Fruit fly (Drosophila melanogaster) whole organism, embryonic: ENCODE measurements around the gene Rpn2.

Experiments used
- B-H1 ChIP-seq: fragments of 200-800 bp; sonication (Bioruptor generic); IDR thresholded peaks from 3 replicates; pipeline ENCODE4 v1.3.6; 2022; ENCODE audit warnings: missing biosample characterization, missing genetic modification characterization
- Bdp1 ChIP-seq: fragments of 200-800 bp; sonication (Bioruptor generic); optimal IDR thresholded peaks from 3 replicates; lab custom pipeline; 2016; ENCODE audit warnings: missing biosample characterization, missing genetic modification characterization
- CG12155 ChIP-seq: fragments of 200-800 bp; sonication (Bioruptor generic); optimal IDR thresholded peaks from 3 replicates; lab custom pipeline; 2016; ENCODE audit warnings: missing biosample characterization, missing genetic modification characterization
- CG12391 ChIP-seq: fragments of 200-800 bp; sonication (Bioruptor generic); optimal IDR thresholded peaks from 3 replicates; lab custom pipeline; 2018; ENCODE audit warnings: missing biosample characterization, mild to moderate bottlenecking, missing genetic modification characterization, moderate library complexity
- CG14667 ChIP-seq: fragments of 200-800 bp; sonication (Bioruptor generic); IDR thresholded peaks from 2 replicates; pipeline ENCODE4 v1.3.6; 2022; ENCODE audit warnings: missing biosample characterization, missing genetic modification characterization
- CG14860 ChIP-seq: fragments of 200-800 bp; sonication (Bioruptor generic); IDR thresholded peaks from 3 replicates; pipeline ENCODE4 v1.3.6; 2022; ENCODE audit warnings: missing biosample characterization, missing genetic modification characterization; ENCODE audit not compliant: partially characterized antibody
- CG14965 ChIP-seq: fragments of 200-800 bp; sonication (Bioruptor generic); optimal IDR thresholded peaks from 2 replicates; lab custom pipeline; 2016; ENCODE audit warnings: missing biosample characterization, missing genetic modification characterization, borderline replicate concordance
- CG18619 ChIP-seq: fragments of 200-800 bp; sonication (Bioruptor generic); optimal IDR thresholded peaks from 3 replicates; lab custom pipeline; 2017; ENCODE audit warnings: missing biosample characterization, mild to moderate bottlenecking, missing genetic modification characterization
- CG2202 ChIP-seq: fragments of 200-800 bp; sonication (Bioruptor generic); optimal IDR thresholded peaks from 2 replicates; lab custom pipeline; 2018; ENCODE audit warnings: missing biosample characterization, mild to moderate bottlenecking, missing genetic modification characterization
- CG30403 ChIP-seq: fragments of 200-800 bp; sonication (Bioruptor generic); optimal IDR thresholded peaks from 3 replicates; lab custom pipeline; 2016; ENCODE audit warnings: missing biosample characterization, missing genetic modification characterization
- CG3065 ChIP-seq: fragments of 200-800 bp; sonication (Bioruptor generic); optimal IDR thresholded peaks from 2 replicates; lab custom pipeline; 2016; ENCODE audit warnings: missing biosample characterization, missing genetic modification characterization
- CG4328 ChIP-seq: fragments of 200-800 bp; sonication (Bioruptor generic); optimal IDR thresholded peaks from 3 replicates; lab custom pipeline; 2017; ENCODE audit warnings: missing biosample characterization, missing genetic modification reagents, missing genetic modification characterization
- CG4820 ChIP-seq: fragments of 200-800 bp; sonication (Bioruptor generic); optimal IDR thresholded peaks from 3 replicates; lab custom pipeline; 2016; ENCODE audit warnings: missing biosample characterization, missing genetic modification characterization
- CG6689 ChIP-seq: fragments of 200-800 bp; sonication (Bioruptor generic); IDR thresholded peaks from 2 replicates; pipeline ENCODE4 v1.3.6; 2022; ENCODE audit warnings: missing biosample characterization, missing genetic modification characterization
- CG6765 ChIP-seq: fragments of 200-800 bp; sonication (Bioruptor generic); optimal IDR thresholded peaks from 3 replicates; lab custom pipeline; 2017; ENCODE audit warnings: missing biosample characterization, mild to moderate bottlenecking, missing genetic modification characterization
- CG7372 ChIP-seq: fragments of 200-800 bp; sonication (Bioruptor generic); IDR thresholded peaks from 2 replicates; pipeline ENCODE4 v1.3.6; 2022; ENCODE audit warnings: missing biosample characterization, missing genetic modification characterization
- CG9215 ChIP-seq: fragments of 200-800 bp; sonication (Bioruptor generic); IDR thresholded peaks from 2 replicates; pipeline ENCODE4 v1.3.6; 2022; ENCODE audit warnings: missing biosample characterization, missing genetic modification characterization
- D19A ChIP-seq: fragments of 200-800 bp; optimal IDR thresholded peaks from 3 replicates; lab custom pipeline; 2019; ENCODE audit warnings: missing biosample characterization, mild to moderate bottlenecking, missing genetic modification characterization, moderate library complexity
- Doc2 ChIP-seq: fragments of 200-800 bp; sonication (Bioruptor generic); IDR thresholded peaks from 2 replicates; pipeline ENCODE4 v1.3.6; 2022; ENCODE audit warnings: missing biosample characterization, missing genetic modification characterization
- Dref ChIP-seq: fragments of 200-800 bp; sonication (Bioruptor generic); IDR thresholded peaks from 2 replicates; pipeline ENCODE4 v1.3.6; 2022; ENCODE audit warnings: missing biosample characterization, missing genetic modification characterization
- Drgx ChIP-seq: fragments of 200-800 bp; sonication (Bioruptor generic); IDR thresholded peaks from 2 replicates; pipeline ENCODE4 v1.3.6; 2022; ENCODE audit warnings: missing biosample characterization, missing genetic modification characterization
- Ets65A ChIP-seq: fragments of 200-800 bp; sonication (Bioruptor generic); peaks from one replicate; lab custom pipeline; 2016; ENCODE audit warnings: missing biosample characterization, missing genetic modification characterization
- H15 ChIP-seq: fragments of 200-800 bp; sonication (Bioruptor generic); IDR thresholded peaks from 3 replicates; pipeline ENCODE4 v1.3.6; 2022; ENCODE audit warnings: missing biosample characterization, missing genetic modification characterization
- HLH54F ChIP-seq: fragments of 200-800 bp; sonication (Bioruptor generic); optimal IDR thresholded peaks from 3 replicates; lab custom pipeline; 2016; ENCODE audit warnings: missing biosample characterization, missing genetic modification characterization
- Hmx ChIP-seq: fragments of 200-800 bp; sonication (Bioruptor generic); optimal IDR thresholded peaks from 2 replicates; lab custom pipeline; 2016; ENCODE audit warnings: missing biosample characterization, missing genetic modification characterization
- Nf-YA ChIP-seq: fragments of 200-800 bp; sonication (Bioruptor generic); IDR thresholded peaks from 2 replicates; pipeline ENCODE4 v1.3.6; 2022; ENCODE audit warnings: missing biosample characterization, missing genetic modification characterization
- Nf-YC ChIP-seq: fragments of 200-800 bp; optimal IDR thresholded peaks from 3 replicates; lab custom pipeline; 2019; ENCODE audit warnings: missing biosample characterization, mild to moderate bottlenecking, missing genetic modification characterization, moderate library complexity
- Pdp1 ChIP-seq, 2 experiments: fragments of 200-800 bp; sonication (Bioruptor generic); optimal IDR thresholded peaks; 3 replicates each; lab custom pipeline; 2016; ENCODE audit warnings: missing biosample characterization in 2 of 2, missing genetic modification characterization in 2 of 2, mild to moderate bottlenecking in 1 of 2, moderate library complexity in 1 of 2
- Ptx1 ChIP-seq: fragments of 200-800 bp; sonication (Bioruptor generic); IDR thresholded peaks from 2 replicates; pipeline ENCODE4 v1.3.6; 2022; ENCODE audit warnings: missing biosample characterization, missing genetic modification characterization
- Scr ChIP-seq: fragments of 200-800 bp; sonication (Bioruptor generic); IDR thresholded peaks from 2 replicates; pipeline ENCODE4 v1.3.6; 2022; ENCODE audit warnings: missing biosample characterization, missing genetic modification characterization; ENCODE audit not compliant: partially characterized antibody
- Ssrp ChIP-seq: fragments of 200-800 bp; sonication (Bioruptor generic); optimal IDR thresholded peaks from 2 replicates; lab custom pipeline; 2018; ENCODE audit warnings: missing biosample characterization, mild to moderate bottlenecking, missing genetic modification characterization, moderate library complexity
- Vsx1 ChIP-seq: fragments of 200-800 bp; sonication (Bioruptor generic); optimal IDR thresholded peaks from 2 replicates; lab custom pipeline; 2017; ENCODE audit warnings: missing biosample characterization, mild to moderate bottlenecking, missing genetic modification characterization, missing genetic modification reagents
- abd-A ChIP-seq: fragments of 200-800 bp; sonication (Bioruptor generic); optimal IDR thresholded peaks from 3 replicates; lab custom pipeline; 2019; ENCODE audit warnings: missing biosample characterization, mild to moderate bottlenecking, missing genetic modification characterization, moderate library complexity
- al ChIP-seq: fragments of 200-800 bp; sonication (Bioruptor generic); IDR thresholded peaks from 2 replicates; pipeline ENCODE4 v1.3.6; 2022; ENCODE audit warnings: missing biosample characterization, missing genetic modification characterization
- ato ChIP-seq: fragments of 200-800 bp; sonication (Bioruptor generic); IDR thresholded peaks from 2 replicates; pipeline ENCODE4 v1.3.6; 2022; ENCODE audit warnings: missing biosample characterization, missing genetic modification characterization; ENCODE audit not compliant: partially characterized antibody
- dmrt11E ChIP-seq: fragments of 200-800 bp; sonication (Bioruptor generic); optimal IDR thresholded peaks from 3 replicates; lab custom pipeline; 2018; ENCODE audit warnings: missing biosample characterization, mild to moderate bottlenecking, missing genetic modification characterization, moderate library complexity
- dmrt99B ChIP-seq: fragments of 200-800 bp; sonication (Bioruptor generic); optimal IDR thresholded peaks from 2 replicates; lab custom pipeline; 2018; ENCODE audit warnings: missing biosample characterization, mild to moderate bottlenecking, missing genetic modification characterization, moderate library complexity
- fd102C ChIP-seq: fragments of 200-800 bp; sonication (Bioruptor generic); optimal IDR thresholded peaks from 2 replicates; lab custom pipeline; 2018; ENCODE audit warnings: missing biosample characterization, mild to moderate bottlenecking, missing genetic modification characterization, moderate library complexity
- grau ChIP-seq: fragments of 200-800 bp; optimal IDR thresholded peaks from 3 replicates; lab custom pipeline; 2019; ENCODE audit warnings: missing biosample characterization, mild to moderate bottlenecking, missing genetic modification characterization, moderate library complexity
- kni ChIP-seq: fragments of 200-800 bp; sonication (Bioruptor generic); optimal IDR thresholded peaks from 3 replicates; lab custom pipeline; 2017; ENCODE audit warnings: mild to moderate bottlenecking, missing biosample characterization, missing genetic modification reagents, missing genetic modification characterization
- lmd ChIP-seq: fragments of 200-800 bp; sonication (Bioruptor generic); IDR thresholded peaks from 2 replicates; pipeline ENCODE4 v1.3.6; 2022; ENCODE audit warnings: missing biosample characterization, missing genetic modification characterization
- luna ChIP-seq: fragments of 200-800 bp; sonication (Bioruptor generic); optimal IDR thresholded peaks from 2 replicates; lab custom pipeline; 2016; ENCODE audit warnings: missing biosample characterization, missing genetic modification characterization
- p53 ChIP-seq: fragments of 200-800 bp; sonication (Bioruptor generic); optimal IDR thresholded peaks from 2 replicates; lab custom pipeline; 2016; ENCODE audit warnings: missing biosample characterization, missing genetic modification characterization
- pita ChIP-seq: fragments of 200-800 bp; sonication (Bioruptor generic); optimal IDR thresholded peaks from 2 replicates; lab custom pipeline; 2017; ENCODE audit warnings: missing biosample characterization, mild to moderate bottlenecking, missing genetic modification characterization
- pnt ChIP-seq: fragments of 200-800 bp; sonication (Bioruptor generic); optimal IDR thresholded peaks from 3 replicates; lab custom pipeline; 2016; ENCODE audit warnings: missing biosample characterization, missing genetic modification characterization
- row ChIP-seq: fragments of 200-800 bp; sonication (Bioruptor generic); IDR thresholded peaks from 3 replicates; pipeline ENCODE4 v1.3.6; 2022; ENCODE audit warnings: missing biosample characterization, missing genetic modification characterization
- sd ChIP-seq: fragments of 200-800 bp; sonication (Bioruptor generic); optimal IDR thresholded peaks from 3 replicates; lab custom pipeline; 2018; ENCODE audit warnings: missing biosample characterization, mild to moderate bottlenecking, missing genetic modification characterization, moderate library complexity
- sisA ChIP-seq: fragments of 200-800 bp; sonication (Bioruptor generic); IDR thresholded peaks from 2 replicates; pipeline ENCODE4 v1.3.6; 2022; ENCODE audit warnings: missing biosample characterization, missing genetic modification characterization
- so ChIP-seq: fragments of 200-800 bp; sonication (Bioruptor generic); IDR thresholded peaks from 3 replicates; pipeline ENCODE4 v1.3.6; 2022; ENCODE audit warnings: missing biosample characterization, missing genetic modification characterization
- trem ChIP-seq: fragments of 200-800 bp; optimal IDR thresholded peaks from 3 replicates; lab custom pipeline; 2019; ENCODE audit warnings: missing biosample characterization, mild to moderate bottlenecking, missing genetic modification characterization, moderate library complexity
- z ChIP-seq: fragments of 200-800 bp; sonication (Bioruptor generic); IDR thresholded peaks from 3 replicates; pipeline ENCODE4 v1.3.6; 2022; ENCODE audit warnings: missing biosample characterization, missing genetic modification characterization

Gene Rpn2

dm6 chr3R:29151621-29152092 is 1.7 kb upstream of the Rpn2 start, which contains the start of gene eIF2D (continued):
- no peak for TF ChIP-seq pita (GFP tag; lab: Kevin White, UChicago)
- peak; percentile 71 for TF ChIP-seq CG12391 (tag; lab: Kevin White, UChicago)
- peak; percentile 36 for TF ChIP-seq CG12155 (GFP tag; lab: Kevin White, UChicago)
- TF ChIP-seq dmrt11E (tag; lab: Kevin White, UChicago): peak; percentile 41
- no peak for TF ChIP-seq CG18619
- TF ChIP-seq HLH54F (GFP tag; lab: Kevin White, UChicago): no peak
- no peak for TF ChIP-seq D19A (tag; lab: Kevin White, UChicago)
- peak; percentile 18; the same call in 1 of the 2 replicates for TF ChIP-seq al (GFP tag; lab: Robert Waterston, UW)
- no peak for TF ChIP-seq p53 (GFP tag; lab: Kevin White, UChicago)
- no peak for TF ChIP-seq fd102C (GFP tag; lab: Kevin White, UChicago)
- TF ChIP-seq Ssrp (tag; lab: Kevin White, UChicago): peak; percentile 34
- TF ChIP-seq Nf-YC (tag; lab: Kevin White, UChicago): peak; percentile 50
- TF ChIP-seq CG2202 (tag; lab: Kevin White, UChicago): no peak
- TF ChIP-seq Vsx1 (GFP tag; lab: Kevin White, UChicago): no peak
- peak; percentile 50 for TF ChIP-seq trem (tag; lab: Kevin White, UChicago)
- no peak for TF ChIP-seq z (GFP tag; lab: Robert Waterston, UW)
- TF ChIP-seq lmd (GFP tag; lab: Robert Waterston, UW): peak; percentile 40; the same call in 1 of the 2 replicates
- peak; percentile 39; the same call in 1 of the 2 replicates for TF ChIP-seq CG14667 (GFP tag; lab: Robert Waterston, UW)
- peak; percentile 71 for TF ChIP-seq CG6689
- no peak for TF ChIP-seq CG14965 (GFP tag; lab: Kevin White, UChicago)
- TF ChIP-seq Scr (GFP tag; lab: Robert Waterston, UW): peak; percentile 19; the same call in 1 of the 2 replicates
- no peak for TF ChIP-seq sd (tag; lab: Kevin White, UChicago)
- TF ChIP-seq so: peak; percentile 58; the same call in 1 of the 3 replicates
- TF ChIP-seq Pdp1 (GFP tag; optimal IDR thresholded peaks at IDR 0.05; lab: Kevin White, UChicago): peak; percentile 29 to 45
- TF ChIP-seq Bdp1 (GFP tag; lab: Kevin White, UChicago): peak; percentile 20
- TF ChIP-seq CG4328 (GFP tag; lab: Kevin White, UChicago): peak; percentile 27
- no peak for TF ChIP-seq Hmx
- TF ChIP-seq CG14860 (GFP tag; lab: Robert Waterston, UW): no peak
- no peak for TF ChIP-seq luna (GFP tag; lab: Kevin White, UChicago)
- TF ChIP-seq B-H1: peak; percentile 25; the same call in 1 of the 3 replicates
- no peak for TF ChIP-seq pnt (GFP tag; lab: Kevin White, UChicago)
- TF ChIP-seq CG7372 (GFP tag; lab: Robert Waterston, UW): peak; percentile 69
- TF ChIP-seq H15 (GFP tag; lab: Robert Waterston, UW): no peak
- no peak for TF ChIP-seq ato (GFP tag; lab: Robert Waterston, UW)
- no peak for TF ChIP-seq Dref
- no peak for TF ChIP-seq abd-A (tag; lab: Kevin White, UChicago)
- no peak for TF ChIP-seq CG6765 (GFP tag; lab: Kevin White, UChicago)
- peak; percentile 24 for TF ChIP-seq kni (GFP tag; lab: Kevin White, UChicago)
- TF ChIP-seq Drgx (GFP tag; lab: Robert Waterston, UW): peak; percentile 48
- no peak for TF ChIP-seq dmrt99B (tag; lab: Kevin White, UChicago)
- TF ChIP-seq CG3065 (GFP tag; lab: Kevin White, UChicago): no peak
- TF ChIP-seq Nf-YA (GFP tag; lab: Robert Waterston, UW): no peak
- no peak for TF ChIP-seq Ets65A (GFP tag; lab: Kevin White, UChicago)
- no peak for TF ChIP-seq Doc2 (GFP tag; lab: Robert Waterston, UW)
- TF ChIP-seq grau (tag; lab: Kevin White, UChicago): peak; percentile 69
- TF ChIP-seq row (GFP tag; lab: Robert Waterston, UW): peak; percentile 87
- TF ChIP-seq CG30403: peak; percentile 67
- peak; percentile 53 for TF ChIP-seq Ptx1 (GFP tag; lab: Robert Waterston, UW)
- TF ChIP-seq sisA: no peak; the same call in 1 of the 2 replicates
- TF ChIP-seq CG9215: no peak; the same call in 1 of the 2 replicates
- TF ChIP-seq CG4820: peak; percentile 51
